Worm (Caenorhabditis elegans) whole organism, early embryonic: ENCODE results near the gene W07G1.7.

Experiments
- ama-1 ChIP-seq: fragments of 150-350 bp; optimal IDR thresholded peaks from 2 replicates; lab custom pipeline; 2014
- ceh-36 ChIP-seq: sonication (generic microtip); optimal IDR thresholded peaks from 2 replicates; lab custom pipeline; 2016; ENCODE audit warnings: missing genetic modification characterization, inconsistent platforms, missing compliant biosample characterization
- flt-1 ChIP-seq: fragments of 200-800 bp; sonication (Bioruptor generic); IDR thresholded peaks from 2 replicates; pipeline ENCODE4 v1.3.6; 2022; ENCODE audit warnings: missing genetic modification characterization, missing compliant biosample characterization
- hmg-4 ChIP-seq: fragments of 200-800 bp; sonication (Bioruptor generic); optimal IDR thresholded peaks from 2 replicates; lab custom pipeline; 2018; ENCODE audit warnings: mild to moderate bottlenecking, missing genetic modification characterization, missing compliant biosample characterization
- pes-1 ChIP-seq: fragments of 200-800 bp; sonication (Bioruptor generic); IDR thresholded peaks from 2 replicates; pipeline ENCODE4 v1.3.6; 2022; ENCODE audit warnings: missing genetic modification reagents, missing genetic modification characterization, missing compliant biosample characterization
- sea-1 ChIP-seq: fragments of 200-800 bp; sonication (Bioruptor generic); conservative IDR thresholded peaks from 2 replicates; pipeline ENCODE4 v1.3.6; 2022; ENCODE audit warnings: missing genetic modification characterization, missing compliant biosample characterization
- tbx-11 ChIP-seq: fragments of 200-800 bp; sonication (Bioruptor generic); IDR thresholded peaks from 2 replicates; pipeline ENCODE4 v1.3.6; 2022; ENCODE audit warnings: missing genetic modification characterization, missing compliant biosample characterization

ce11 chrII:13966242-13966641, at the start of gene W07G1.7:
- TF ChIP-seq flt-1 (GFP tag; lab: Robert Waterston, UW) (no peak), pes-1 (GFP tag; lab: Robert Waterston, UW) (no peak), ama-1 (lab: Kevin White, UChicago) (no peak), tbx-11 (GFP tag; lab: Robert Waterston, UW) (no peak), sea-1 (GFP tag; lab: Robert Waterston, UW) (no peak), hmg-4 (GFP tag; lab: Kevin White, UChicago) (no peak), ceh-36 (tag; lab: Kevin White, UChicago) (no peak)
